Worm (Caenorhabditis elegans): ENCODE data around the gene C02E7.6.

ce11 chrV:4948635-4949034 is 29.6 kb downstream of the C02E7.6 start, which contains the start of gene str-209:
- TF ChIP-seq tlf-1 (GFP tag; optimal IDR thresholded peaks at IDR 0.05) (no peak), die-1 (tag; optimal IDR thresholded peaks at IDR 0.05) (no peak), snpc-4 (GFP tag; optimal IDR thresholded peaks at IDR 0.05) (no peak), snpc-4 (tag; optimal IDR thresholded peaks at IDR 0.05) (no peak), bed-1 (GFP tag; IDR thresholded peaks at IDR 0.05) (no peak), ets-4 (GFP tag; optimal IDR thresholded peaks at IDR 0.05) (no peak), dox-1 (GFP tag; IDR thresholded peaks at IDR 0.05) (no peak)

All from whole organism, young adult.